Worm (Caenorhabditis elegans): Measurements from ENCODE around the gene Y56A3A.33.

- TF ChIP-seq ceh-36 (tag; optimal IDR thresholded peaks at IDR 0.05) (no peak), F13C5.2 (tag; optimal IDR thresholded peaks at IDR 0.05) (no peak), ama-1 (optimal IDR thresholded peaks at IDR 0.05) (no peak), pes-1 (GFP tag; IDR thresholded peaks at IDR 0.05) (no peak), sea-1 (GFP tag; conservative IDR thresholded peaks at IDR 0.05) (no peak), tra-4 (tag; optimal IDR thresholded peaks at IDR 0.05) (no peak), hmbx-1 (tag; optimal IDR thresholded peaks at IDR 0.05) (no peak), ets-7 (tag; optimal IDR thresholded peaks at IDR 0.05) (no peak), tbx-11 (GFP tag; IDR thresholded peaks at IDR 0.05) (no peak), B0310.2 (tag; optimal IDR thresholded peaks at IDR 0.05) (no peak), ceh-13 (GFP tag; optimal IDR thresholded peaks at IDR 0.05) (no peak), flt-1 (GFP tag; IDR thresholded peaks at IDR 0.05) (no peak), hmg-4 (GFP tag; optimal IDR thresholded peaks at IDR 0.05) (no peak)
Observed at ce11 chrIII:11971342-11971741, 31.4 kb downstream of the Y56A3A.33 start, which contains the start of gene Y56A3A.28.
